Worm (Caenorhabditis elegans): ENCODE data around the gene madd-3.

- TF ChIP-seq lsy-2 (tag; optimal IDR thresholded peaks at IDR 0.05) (no peak), dsc-1 (tag; optimal IDR thresholded peaks at IDR 0.05) (no peak), ces-1 (GFP tag; optimal IDR thresholded peaks at IDR 0.05) (no peak), unc-62 (GFP tag; optimal IDR thresholded peaks at IDR 0.05) (no peak), lin-13 (GFP tag; optimal IDR thresholded peaks at IDR 0.05) (no peak), hlh-17 (GFP tag; optimal IDR thresholded peaks at IDR 0.05; ENCODE audit: borderline replicate concordance) (no peak), nhr-76 (tag; optimal IDR thresholded peaks at IDR 0.05) (no peak), nhr-84 (tag; optimal IDR thresholded peaks at IDR 0.05) (no peak), elt-3 (tag; optimal IDR thresholded peaks at IDR 0.05) (no peak), lin-39 (tag; optimal IDR thresholded peaks at IDR 0.05) (no peak), nhr-237 (tag; optimal IDR thresholded peaks at IDR 0.05) (no peak), efl-1 (optimal IDR thresholded peaks at IDR 0.05) (no peak), efl-1 (GFP tag; optimal IDR thresholded peaks at IDR 0.05 in 1 of 2) (no peak), aly-2 (tag; optimal IDR thresholded peaks at IDR 0.05) (no peak)
These were observed 41.4 kb downstream of the madd-3 start, which contains the start of gene E02H4.5 for ce11 chrX:14255031-14255430.
